Worm (Caenorhabditis elegans) whole organism, late embryonic: ENCODE measurements around the gene par-5.

Experiments used
- ama-1 ChIP-seq: fragments of 150-350 bp; optimal IDR thresholded peaks from 2 replicates; lab custom pipeline; 2014
- ceh-34 ChIP-seq: sonication (generic microtip); optimal IDR thresholded peaks from 2 replicates; lab custom pipeline; 2016; ENCODE audit warnings: mild to moderate bottlenecking, missing genetic modification characterization, missing compliant biosample characterization
- ceh-45 ChIP-seq: fragments of 200-800 bp; sonication (Bioruptor generic); IDR thresholded peaks from 2 replicates; pipeline ENCODE4 v1.3.6; 2022; ENCODE audit warnings: missing genetic modification reagents, missing genetic modification characterization, missing compliant biosample characterization
- nhr-11 ChIP-seq: fragments of 150-350 bp; optimal IDR thresholded peaks from 2 replicates; lab custom pipeline; 2014; ENCODE audit warnings: missing biosample characterization, missing genetic modification characterization
- odd-2 ChIP-seq: sonication (generic microtip); optimal IDR thresholded peaks from 2 replicates; lab custom pipeline; 2017; ENCODE audit warnings: antibody characterized with exemption, mild to moderate bottlenecking, missing genetic modification characterization, missing compliant biosample characterization
- pag-3 ChIP-seq: sonication (generic microtip); optimal IDR thresholded peaks from 2 replicates; lab custom pipeline; 2016; ENCODE audit warnings: missing compliant biosample characterization, missing genetic modification characterization, borderline replicate concordance
- pax-1 ChIP-seq: fragments of 150-350 bp; optimal IDR thresholded peaks from 2 replicates; lab custom pipeline; 2014; ENCODE audit warnings: missing biosample characterization, missing genetic modification characterization
- pha-4 ChIP-seq: fragments of 150-350 bp; optimal IDR thresholded peaks from 2 replicates; lab custom pipeline; 2018; ENCODE audit warnings: missing biosample characterization, missing genetic modification reagents, missing genetic modification characterization
- pqm-1 ChIP-seq: sonication (generic microtip); optimal IDR thresholded peaks from 2 replicates; lab custom pipeline; 2016; ENCODE audit warnings: missing genetic modification characterization, missing compliant biosample characterization

- no peak for TF ChIP-seq ceh-34 (tag; lab: Kevin White, UChicago)
- no peak for TF ChIP-seq ceh-45 (GFP tag; lab: Robert Waterston, UW)
- TF ChIP-seq pax-1 (tag; lab: Kevin White, UChicago) = no peak
- no peak for TF ChIP-seq nhr-11
- no peak for TF ChIP-seq ama-1 (lab: Kevin White, UChicago)
- no peak for TF ChIP-seq pag-3 (tag; lab: Kevin White, UChicago)
- TF ChIP-seq odd-2 (tag; lab: Kevin White, UChicago) = no peak
- no peak for TF ChIP-seq pha-4 (tag; lab: Kevin White, UChicago)
- TF ChIP-seq pqm-1 (tag; lab: Kevin White, UChicago) = no peak
Measured at ce11 chrIV:11833456-11833855, 11.7 kb upstream of the par-5 start, which contains the start of gene M117.4.
